Worm (Caenorhabditis elegans): ENCODE results near the gene madf-8.

- TF ChIP-seq nhr-237 (tag; optimal IDR thresholded peaks at IDR 0.05) = no peak
- TF ChIP-seq nhr-12 (tag; optimal IDR thresholded peaks at IDR 0.05) = no peak
- TF ChIP-seq tbx-2 (tag; optimal IDR thresholded peaks at IDR 0.05) = no peak
- TF ChIP-seq R02D3.7 (tag; optimal IDR thresholded peaks at IDR 0.05) = no peak
- no peak for TF ChIP-seq elt-3 (tag; optimal IDR thresholded peaks at IDR 0.05)
- TF ChIP-seq ama-1 (optimal IDR thresholded peaks at IDR 0.05) = no peak
Observed at ce11 chrIII:3632379-3632778, 18.3 kb downstream of the madf-8 start.

Data from whole organism, L3 larva.